Fruit fly (Drosophila melanogaster): ENCODE measurements around the gene cpo.

DNA sequence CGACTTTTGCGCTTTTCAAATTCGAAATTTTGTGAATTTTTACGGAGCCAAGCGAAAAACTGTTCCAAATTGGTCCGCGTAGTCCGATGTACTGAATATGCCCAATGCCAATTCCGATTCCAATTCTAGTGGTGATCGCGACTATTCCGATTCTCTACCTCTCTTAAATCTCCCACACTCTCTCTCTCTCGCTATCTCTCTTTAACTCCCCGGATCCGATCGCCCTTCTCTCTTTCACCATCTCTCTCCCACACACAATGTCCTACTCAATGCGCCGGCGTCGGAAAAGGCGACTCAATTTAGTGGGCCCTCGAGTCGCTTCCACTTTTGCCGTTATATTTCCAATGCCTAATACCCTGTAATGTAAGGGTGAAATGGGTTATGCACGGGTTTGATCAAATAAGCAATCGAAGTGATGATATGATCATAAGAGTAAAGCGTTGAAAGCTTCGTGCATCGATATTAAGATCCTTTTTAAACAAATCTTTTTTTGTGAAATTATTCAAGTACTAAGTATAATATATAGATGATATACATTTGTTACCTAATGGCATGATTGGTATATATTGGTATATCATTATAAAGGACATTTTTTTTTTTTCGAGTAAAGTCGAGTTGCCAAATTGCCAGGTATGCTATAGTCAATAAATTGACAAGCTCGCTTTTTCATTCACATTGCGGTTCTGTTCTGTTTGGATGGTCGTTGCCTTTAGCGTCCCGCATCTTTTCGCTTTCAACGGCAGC lies 129.8 kb downstream of the cpo start:
- TF ChIP-seq nom (GFP tag; optimal IDR thresholded peaks at IDR 0.05) (no peak), Asciz (GFP tag; optimal IDR thresholded peaks at IDR 0.05) (peak; percentile 65)

All from whole organism, embryonic.